Fruit fly (Drosophila melanogaster): ENCODE measurements around the gene CG6136.

Gene CG6136

dm6 chr3R:15408131-15408731, 36.2 kb upstream of the CG6136 start, which contains the start of gene Atx2:
Gene Atx2 (plus strand): TSS chr3R:15408423.
- no peak for TF ChIP-seq fd85E (GFP tag; optimal IDR thresholded peaks at IDR 0.05)
- no peak for TF ChIP-seq CG11294 (GFP tag; IDR thresholded peaks at IDR 0.05)
- peak; percentile 33 for TF ChIP-seq Sox14 (GFP tag; optimal IDR thresholded peaks at IDR 0.05)
- TF ChIP-seq CG6854 (GFP tag; optimal IDR thresholded peaks at IDR 0.05), result no peak
- TF ChIP-seq salr (GFP tag; optimal IDR thresholded peaks at IDR 0.05), result no peak
- no peak for TF ChIP-seq ss (GFP tag; optimal IDR thresholded peaks at IDR 0.05)
- TF ChIP-seq CG6792 (GFP tag; optimal IDR thresholded peaks at IDR 0.05), result peak; percentile 5
- TF ChIP-seq CG7368 (GFP tag; optimal IDR thresholded peaks at IDR 0.05), result peak; percentile 13
- TF ChIP-seq CG4318 (GFP tag; optimal IDR thresholded peaks at IDR 0.05), result no peak
- TF ChIP-seq Met (GFP tag; optimal IDR thresholded peaks at IDR 0.05), result peak; percentile 2
- peak; percentile 63 for TF ChIP-seq svp (GFP tag)
- TF ChIP-seq acj6 (GFP tag; optimal IDR thresholded peaks at IDR 0.05), result no peak
- TF ChIP-seq CG34406 (GFP tag; optimal IDR thresholded peaks at IDR 0.05), result no peak
- no peak for TF ChIP-seq CG32006 (GFP tag; optimal IDR thresholded peaks at IDR 0.05)
- peak; percentile 79 for TF ChIP-seq Eip78C (GFP tag)
- TF ChIP-seq CG1621 (tag; optimal IDR thresholded peaks at IDR 0.05), result no peak
- TF ChIP-seq Sox102F (GFP tag; optimal IDR thresholded peaks at IDR 0.05), result no peak
- TF ChIP-seq dsx (GFP tag; optimal IDR thresholded peaks at IDR 0.05; ENCODE audit: poor library complexity, severe bottlenecking), result no peak
- peak; percentile 3 for TF ChIP-seq Ets21C (GFP tag; optimal IDR thresholded peaks at IDR 0.05)
- no peak for TF ChIP-seq CG8319 (GFP tag; optimal IDR thresholded peaks at IDR 0.05)
- TF ChIP-seq dac (GFP tag; optimal IDR thresholded peaks at IDR 0.05), result no peak
- no peak for TF ChIP-seq CG10631 (GFP tag; optimal IDR thresholded peaks at IDR 0.05)
- no peak for TF ChIP-seq Gug (GFP tag; IDR thresholded peaks at IDR 0.05)
- TF ChIP-seq esn (GFP tag; optimal IDR thresholded peaks at IDR 0.05), result peak; percentile 36
- TF ChIP-seq Lpt (GFP tag; optimal IDR thresholded peaks at IDR 0.05), result no peak
- TF ChIP-seq CG6163 (GFP tag; IDR thresholded peaks at IDR 0.05), result no peak
- TF ChIP-seq eg (GFP tag; IDR thresholded peaks at IDR 0.05), result no peak
- no peak for TF ChIP-seq Ets96B (tag; optimal IDR thresholded peaks at IDR 0.05)
- TF ChIP-seq Sox15 (GFP tag; optimal IDR thresholded peaks at IDR 0.05), result no peak
- TF ChIP-seq CG3919 (GFP tag; optimal IDR thresholded peaks at IDR 0.05), result peak; percentile 1
- no peak for TF ChIP-seq Blimp-1 (GFP tag; optimal IDR thresholded peaks at IDR 0.05)
- no peak for TF ChIP-seq CG11902 (GFP tag; optimal IDR thresholded peaks at IDR 0.05)
- TF ChIP-seq Hr4 (GFP tag; optimal IDR thresholded peaks at IDR 0.05), result no peak
- no peak for TF ChIP-seq CG9139 (GFP tag; optimal IDR thresholded peaks at IDR 0.05)
- TF ChIP-seq CG6276 (GFP tag; optimal IDR thresholded peaks at IDR 0.05), result no peak
- no peak for TF ChIP-seq CG8119 (GFP tag; IDR thresholded peaks at IDR 0.05)
- TF ChIP-seq CG31627 (GFP tag; optimal IDR thresholded peaks at IDR 0.05), result peak; percentile 27
- TF ChIP-seq fd59A (GFP tag; optimal IDR thresholded peaks at IDR 0.05), result no peak
- peak; percentile 18 for TF ChIP-seq cyc (GFP tag; optimal IDR thresholded peaks at IDR 0.05)
- no peak for TF ChIP-seq CG8632 (GFP tag; optimal IDR thresholded peaks at IDR 0.05)
- no peak for TF ChIP-seq net (GFP tag; optimal IDR thresholded peaks at IDR 0.05)
- peak; percentile 59 for TF ChIP-seq fkh (GFP tag; optimal IDR thresholded peaks at IDR 0.05)
- no peak for TF ChIP-seq CG6808 (GFP tag; optimal IDR thresholded peaks at IDR 0.05)
- TF ChIP-seq spab (GFP tag; optimal IDR thresholded peaks at IDR 0.05), result no peak
- no peak for TF ChIP-seq CG10669 (GFP tag; optimal IDR thresholded peaks at IDR 0.05)
- peak; percentile 32 for TF ChIP-seq Smox (GFP tag; optimal IDR thresholded peaks at IDR 0.05)
- TF ChIP-seq Eip75B (GFP tag; optimal IDR thresholded peaks at IDR 0.05), result peak; percentile 15
- TF ChIP-seq topi (GFP tag; optimal IDR thresholded peaks at IDR 0.05), result peak; percentile 18
- TF ChIP-seq pdm3 (GFP tag; optimal IDR thresholded peaks at IDR 0.05), result peak; percentile 15
- TF ChIP-seq CG15336 (GFP tag; IDR thresholded peaks at IDR 0.05), result no peak
- no peak for TF ChIP-seq CG3032 (tag; optimal IDR thresholded peaks at IDR 0.05)
- TF ChIP-seq CG11762 (GFP tag; optimal IDR thresholded peaks at IDR 0.05; ENCODE audit: insufficient read depth), result no peak

All from whole organism, prepupa.